Worm (Caenorhabditis elegans) whole organism, young adult: ENCODE measurements around the gene F28A10.7.

ENCODE experiments used
- B0336.3 ChIP-seq: fragments of 200-800 bp; sonication (Bioruptor generic); IDR thresholded peaks from 2 replicates; pipeline ENCODE4 v1.3.6; 2022; ENCODE audit warnings: missing genetic modification characterization, missing compliant biosample characterization
- C06A6.2 ChIP-seq: fragments of 200-800 bp; sonication (Bioruptor generic); conservative IDR thresholded peaks from 2 replicates; pipeline ENCODE4 v1.3.6; 2022; ENCODE audit warnings: missing genetic modification characterization, missing compliant biosample characterization
- C17E4.6 ChIP-seq: fragments of 200-800 bp; sonication (Bioruptor generic); IDR thresholded peaks from 2 replicates; pipeline ENCODE4 v1.3.6; 2022; ENCODE audit warnings: missing genetic modification reagents, missing genetic modification characterization, missing compliant biosample characterization
- F57C9.4 ChIP-seq: sonication (generic microtip); optimal IDR thresholded peaks from 2 replicates; lab custom pipeline; 2017; ENCODE audit warnings: mild to moderate bottlenecking, missing genetic modification characterization, missing compliant biosample characterization
- K12H6.12 ChIP-seq: fragments of 200-800 bp; sonication (Bioruptor generic); optimal IDR thresholded peaks from 2 replicates; lab custom pipeline; 2018; ENCODE audit warnings: mild to moderate bottlenecking, missing genetic modification characterization, missing compliant biosample characterization
- T26A5.8 ChIP-seq: sonication (generic microtip); optimal IDR thresholded peaks from 2 replicates; lab custom pipeline; 2016; ENCODE audit warnings: missing genetic modification characterization, missing compliant biosample characterization
- Y53G8AR.9 ChIP-seq: fragments of 200-800 bp; sonication (Bioruptor generic); conservative IDR thresholded peaks from 2 replicates; pipeline ENCODE4 v1.3.6; 2022; ENCODE audit warnings: missing genetic modification reagents, missing genetic modification characterization, missing compliant biosample characterization
- athp-1 ChIP-seq: sonication (generic microtip); optimal IDR thresholded peaks from 2 replicates; lab custom pipeline; 2017; ENCODE audit warnings: mild to moderate bottlenecking, missing genetic modification characterization, missing compliant biosample characterization
- cebp-1 ChIP-seq, 2 experiments: fragments of 200-800 bp in 1 of 2; sonication (Bioruptor generic) in 1 of 2; sonication (generic microtip) in 1 of 2; IDR thresholded peaks in 1 of 2; optimal IDR thresholded peaks in 1 of 2; 2 replicates each; pipeline versions ENCODE4 v1.3.6 to Lab custom; 2017 to 2022; ENCODE audit warnings: missing compliant biosample characterization in 2 of 2, missing genetic modification characterization in 2 of 2, mild to moderate bottlenecking in 1 of 2, missing genetic modification reagents in 1 of 2, moderate library complexity in 1 of 2
- ceh-58 ChIP-seq: fragments of 200-800 bp; sonication (Bioruptor generic); IDR thresholded peaks from 2 replicates; pipeline ENCODE4 v1.3.6; 2022; ENCODE audit warnings: missing genetic modification characterization, missing compliant biosample characterization
- dox-1 ChIP-seq: fragments of 200-800 bp; sonication (Bioruptor generic); IDR thresholded peaks from 2 replicates; pipeline ENCODE4 v1.3.6; 2022; ENCODE audit warnings: missing genetic modification reagents, missing genetic modification characterization, missing compliant biosample characterization
- egrh-3 ChIP-seq: fragments of 200-800 bp; sonication (Bioruptor generic); IDR thresholded peaks from 2 replicates; pipeline ENCODE4 v1.3.6; 2022; ENCODE audit warnings: missing genetic modification reagents, missing genetic modification characterization, missing compliant biosample characterization
- ekl-4 ChIP-seq: fragments of 200-800 bp; sonication (Bioruptor generic); IDR thresholded peaks from 2 replicates; pipeline ENCODE4 v1.3.6; 2022; ENCODE audit warnings: missing genetic modification reagents, missing genetic modification characterization, missing compliant biosample characterization
- hmg-1.2 ChIP-seq: fragments of 200-800 bp; sonication (Bioruptor generic); IDR thresholded peaks from 2 replicates; pipeline ENCODE4 v1.3.6; 2022; ENCODE audit warnings: missing genetic modification reagents, missing genetic modification characterization, missing compliant biosample characterization
- let-526 ChIP-seq: fragments of 200-800 bp; sonication (Bioruptor generic); IDR thresholded peaks from 2 replicates; pipeline ENCODE4 v1.3.6; 2022; ENCODE audit warnings: missing genetic modification reagents, missing genetic modification characterization, missing compliant biosample characterization
- let-607 ChIP-seq, 2 experiments: fragments of 200-800 bp in 1 of 2; sonication (Bioruptor generic) in 1 of 2; sonication (generic microtip) in 1 of 2; optimal IDR thresholded peaks; 2 replicates each; lab custom pipeline; 2016 to 2018; ENCODE audit warnings: mild to moderate bottlenecking in 2 of 2, missing compliant biosample characterization in 2 of 2, missing genetic modification characterization in 2 of 2, moderate library complexity in 2 of 2, missing genotype in 1 of 2
- madf-10 ChIP-seq: sonication (generic microtip); optimal IDR thresholded peaks from 2 replicates; lab custom pipeline; 2016; ENCODE audit warnings: mild to moderate bottlenecking, missing genetic modification characterization, missing compliant biosample characterization
- mcd-1 ChIP-seq: fragments of 200-800 bp; sonication (Bioruptor generic); IDR thresholded peaks from 2 replicates; pipeline ENCODE4 v1.3.6; 2022; ENCODE audit warnings: missing genetic modification reagents, missing genetic modification characterization, missing compliant biosample characterization
- mel-28 ChIP-seq: sonication (generic microtip); optimal IDR thresholded peaks from 2 replicates; lab custom pipeline; 2016; ENCODE audit warnings: borderline replicate concordance, mild to moderate bottlenecking, missing genetic modification characterization, missing compliant biosample characterization
- nhr-120 ChIP-seq: fragments of 200-800 bp; sonication (Bioruptor generic); IDR thresholded peaks from 2 replicates; pipeline ENCODE4 v1.3.6; 2022; ENCODE audit warnings: missing genetic modification characterization, missing compliant biosample characterization
- nhr-179 ChIP-seq: sonication (generic microtip); optimal IDR thresholded peaks from 2 replicates; lab custom pipeline; 2016; ENCODE audit warnings: mild to moderate bottlenecking, missing genetic modification characterization, missing compliant biosample characterization
- nhr-80 ChIP-seq: sonication (generic microtip); optimal IDR thresholded peaks from 2 replicates; lab custom pipeline; 2016; ENCODE audit warnings: missing genetic modification characterization, missing compliant biosample characterization
- pbrm-1 ChIP-seq: fragments of 200-800 bp; sonication (Bioruptor generic); IDR thresholded peaks from 2 replicates; pipeline ENCODE4 v1.3.6; 2022; ENCODE audit warnings: missing genetic modification reagents, missing genetic modification characterization, missing compliant biosample characterization
- pha-4 ChIP-seq: fragments of 150-350 bp; sonication (generic microtip); optimal IDR thresholded peaks from 2 replicates; lab custom pipeline; 2014; ENCODE audit warnings: missing biosample characterization, missing genetic modification reagents, missing genetic modification characterization
- snpc-4 ChIP-seq, 5 experiments: fragments of 150-350 bp in 1 of 5; sonication (generic microtip) in 4 of 5; optimal IDR thresholded peaks; 2 replicates each; lab custom pipeline; 2014 to 2018; ENCODE audit warnings: missing genetic modification characterization in 5 of 5, missing biosample characterization in 3 of 5, antibody characterized with exemption in 2 of 5, mild to moderate bottlenecking in 2 of 5, missing compliant biosample characterization in 2 of 5, missing genotype in 2 of 5, moderate library complexity in 2 of 5, missing genetic modification reagents in 1 of 5
- tlf-1 ChIP-seq: fragments of 200-800 bp; sonication (Bioruptor generic); optimal IDR thresholded peaks from 2 replicates; lab custom pipeline; 2018; ENCODE audit warnings: mild to moderate bottlenecking, missing genetic modification characterization, missing compliant biosample characterization
- unc-62 ChIP-seq: fragments of 150-350 bp; optimal IDR thresholded peaks from 2 replicates; lab custom pipeline; 2014; ENCODE audit warnings: missing biosample characterization, missing genetic modification reagents, missing genetic modification characterization
- zfh-2 ChIP-seq: fragments of 200-800 bp; sonication (Bioruptor generic); conservative IDR thresholded peaks from 2 replicates; pipeline ENCODE4 v1.3.6; 2022; ENCODE audit warnings: missing genetic modification reagents, missing genetic modification characterization, missing compliant biosample characterization
- ztf-25 ChIP-seq: fragments of 200-800 bp; sonication (Bioruptor generic); IDR thresholded peaks from 2 replicates; pipeline ENCODE4 v1.3.6; 2022; ENCODE audit warnings: missing genetic modification reagents, missing genetic modification characterization, missing compliant biosample characterization
- ztf-26 ChIP-seq: sonication (generic microtip); optimal IDR thresholded peaks from 2 replicates; lab custom pipeline; 2017; ENCODE audit warnings: missing genetic modification characterization, missing compliant biosample characterization
- ztf-6 ChIP-seq: fragments of 200-800 bp; sonication (Bioruptor generic); IDR thresholded peaks from 2 replicates; pipeline ENCODE4 v1.3.6; 2022; ENCODE audit warnings: missing genetic modification reagents, missing genetic modification characterization, missing compliant biosample characterization

F28A10.7 gene

ce11 chrII:845618-846017, at the start of gene F28A10.7:
TSS of gene F28A10.7 (minus strand) at chrII:845718.
- no peak for TF ChIP-seq let-526 (GFP tag; lab: Robert Waterston, UW)
- TF ChIP-seq nhr-120 (GFP tag; lab: Robert Waterston, UW) = no peak
- TF ChIP-seq T26A5.8 = no peak
- no peak for TF ChIP-seq unc-62 (GFP tag; lab: Kevin White, UChicago)
- TF ChIP-seq tlf-1 (GFP tag; lab: Kevin White, UChicago) = no peak
- TF ChIP-seq dox-1 (GFP tag; lab: Robert Waterston, UW) = no peak

DNA sequence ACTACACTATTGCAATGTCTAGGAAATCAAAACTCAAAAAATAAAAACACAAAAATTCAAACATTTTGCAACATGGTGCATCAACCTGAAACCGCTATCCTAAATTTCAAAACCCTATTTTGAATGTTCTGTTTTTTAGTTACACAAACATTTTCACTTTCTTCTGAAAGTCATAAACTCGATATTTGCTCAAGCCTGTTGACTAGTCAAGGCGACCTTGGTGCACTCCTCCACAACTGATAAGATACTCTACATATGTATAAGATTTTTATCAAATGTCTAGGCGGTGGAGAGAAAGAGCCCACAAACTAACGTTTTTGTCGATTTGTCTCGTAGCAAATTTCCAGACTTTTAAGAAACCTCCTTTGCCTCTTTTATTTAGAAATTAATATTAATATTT, 42.5 kb upstream of the F28A10.7 start, which contains the start of gene T07D3.4:
Gene T07D3.4, plus strand, starts transcription at position 286 of the 400 bp plus-strand sequence.
- TF ChIP-seq F57C9.4 (tag; lab: Kevin White, UChicago) (no peak), nhr-80 (tag; lab: Kevin White, UChicago) (peak; percentile 70), tlf-1 (GFP tag; lab: Kevin White, UChicago) (no peak)

ce11 chrII:884204-884603, 38.7 kb upstream of the F28A10.7 start:
- no peak for TF ChIP-seq snpc-4 (GFP tag; optimal IDR thresholded peaks at IDR 0.05; lab: Kevin White, UChicago)
- peak in 1 of 4 experiments; percentile 54 for TF ChIP-seq snpc-4 (tag; optimal IDR thresholded peaks at IDR 0.05; lab: Kevin White, UChicago)
- no peak for TF ChIP-seq pbrm-1 (GFP tag; lab: Robert Waterston, UW)
- TF ChIP-seq nhr-80 (tag; lab: Kevin White, UChicago) = peak; percentile 28
- no peak for TF ChIP-seq ztf-25 (GFP tag; lab: Robert Waterston, UW)

ce11 chrII:880666-881226, 35.2 kb upstream of the F28A10.7 start:
- TF ChIP-seq mcd-1 = no peak
- no peak for TF ChIP-seq let-607 (tag; optimal IDR thresholded peaks at IDR 0.05; lab: Kevin White, UChicago)
- no peak for TF ChIP-seq pha-4 (tag; lab: Kevin White, UChicago)
- TF ChIP-seq nhr-80 (tag; lab: Kevin White, UChicago) = peak; percentile 79
- TF ChIP-seq K12H6.12 (tag; lab: Kevin White, UChicago) = no peak
- no peak for TF ChIP-seq ztf-26
- no peak for TF ChIP-seq Y53G8AR.9
- no peak for TF ChIP-seq athp-1
- TF ChIP-seq nhr-179 (tag; lab: Kevin White, UChicago) = no peak
- 0 out of 2 replicates have a peak, but pooled peaks have one; percentile 23 for TF ChIP-seq dox-1 (GFP tag; lab: Robert Waterston, UW)
- no peak for TF ChIP-seq mel-28 (tag; lab: Kevin White, UChicago)
- TF ChIP-seq madf-10 (tag; lab: Kevin White, UChicago) = no peak
- TF ChIP-seq snpc-4 (GFP tag; optimal IDR thresholded peaks at IDR 0.05; lab: Kevin White, UChicago) = no peak
- TF ChIP-seq snpc-4 (tag; optimal IDR thresholded peaks at IDR 0.05; lab: Kevin White, UChicago) = peak in 3 of 4 experiments; percentile 39 to 90 (median 65)
- no peak for TF ChIP-seq ceh-58 (GFP tag; lab: Robert Waterston, UW)
- no peak for TF ChIP-seq B0336.3 (GFP tag; lab: Robert Waterston, UW)
- TF ChIP-seq hmg-1.2 (GFP tag; lab: Robert Waterston, UW) = no peak
- no peak for TF ChIP-seq zfh-2 (GFP tag; lab: Robert Waterston, UW)
- no peak for TF ChIP-seq C17E4.6 (GFP tag; lab: Robert Waterston, UW)
- TF ChIP-seq ekl-4 (GFP tag; lab: Robert Waterston, UW) = no peak
- TF ChIP-seq ztf-6 (GFP tag; lab: Robert Waterston, UW) = no peak

DNA sequence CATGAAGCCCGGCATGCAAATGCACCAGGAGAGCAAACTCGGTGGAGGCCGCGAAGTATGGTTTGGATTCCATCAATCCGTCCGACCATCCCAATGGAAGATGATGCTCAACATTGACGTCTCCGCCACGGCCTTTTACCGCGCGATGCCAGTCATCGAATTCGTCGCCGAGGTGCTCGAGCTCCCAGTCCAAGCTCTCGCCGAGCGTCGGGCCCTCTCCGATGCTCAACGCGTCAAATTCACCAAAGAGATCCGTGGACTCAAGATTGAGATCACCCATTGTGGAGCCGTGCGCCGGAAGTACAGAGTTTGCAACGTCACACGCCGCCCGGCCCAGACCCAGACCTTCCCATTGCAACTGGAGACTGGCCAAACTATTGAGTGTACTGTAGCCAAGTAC, 30.2 kb upstream of the F28A10.7 start:
- TF ChIP-seq zfh-2 (GFP tag; lab: Robert Waterston, UW) (peak; percentile 51; the same call in 1 of the 2 replicates), cebp-1 (GFP tag; IDR thresholded peaks at IDR 0.05; lab: Robert Waterston, UW) (no peak), cebp-1 (tag; optimal IDR thresholded peaks at IDR 0.05; lab: Kevin White, UChicago) (no peak), C06A6.2 (GFP tag; lab: Robert Waterston, UW) (no peak), egrh-3 (GFP tag; lab: Robert Waterston, UW) (peak; percentile 24; the same call in 1 of the 2 replicates)
